Fruit fly (Drosophila melanogaster): ENCODE results near the gene Zir.

Gene Zir

dm6 chr2L:82080-82479, 12.5 kb upstream of the Zir start:
- TF ChIP-seq CG32006 (GFP tag; optimal IDR thresholded peaks at IDR 0.05) (no peak), eg (GFP tag; IDR thresholded peaks at IDR 0.05) (no peak), vri (GFP tag; optimal IDR thresholded peaks at IDR 0.05) (peak; percentile 41), CG6808 (GFP tag; optimal IDR thresholded peaks at IDR 0.05) (no peak)

DNA sequence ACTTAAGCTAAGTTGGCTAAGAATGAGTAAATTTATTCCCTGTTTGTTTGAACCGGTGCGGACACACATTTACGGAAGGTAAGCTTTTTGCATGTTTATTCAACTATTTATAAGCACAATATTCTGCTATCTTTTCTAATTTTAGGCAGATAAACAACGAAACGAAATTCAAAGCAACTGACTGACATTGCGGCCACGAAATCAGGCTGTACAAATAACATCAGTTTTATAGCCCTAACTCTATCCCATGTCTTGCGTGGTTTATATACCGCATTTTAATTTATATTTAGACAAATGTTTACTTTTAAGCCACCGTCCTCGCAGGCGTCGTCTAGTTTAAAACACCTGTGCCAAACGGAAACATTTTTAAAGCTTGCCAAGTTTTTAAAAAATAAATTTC, 9.4 kb upstream of the Zir start:
- TF ChIP-seq fkh (GFP tag; optimal IDR thresholded peaks at IDR 0.05) = peak; percentile 82
- no peak for TF ChIP-seq cyc (GFP tag; optimal IDR thresholded peaks at IDR 0.05)

DNA sequence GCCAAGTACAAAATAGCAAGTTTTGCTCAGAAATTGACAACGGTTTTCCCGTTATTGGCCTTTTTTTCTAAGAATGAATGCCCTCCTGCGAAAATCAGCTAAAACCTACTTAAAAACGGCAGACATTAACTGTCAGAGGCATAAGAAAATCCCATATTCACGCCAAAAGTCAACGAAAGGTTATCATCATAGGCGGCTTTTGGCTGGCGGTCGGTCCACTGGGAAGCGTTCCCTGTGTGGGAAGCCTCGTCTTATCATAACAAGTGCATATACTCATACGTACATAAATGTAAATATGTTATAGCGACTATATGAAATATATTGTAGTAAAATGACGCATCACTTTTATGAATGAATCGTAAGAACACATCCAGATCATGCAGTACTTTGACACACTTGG, 8.8 kb upstream of the Zir start:
- TF ChIP-seq Eip78C (GFP tag) (peak; percentile 20), svp (GFP tag) (peak; percentile 98), Ets96B (tag; optimal IDR thresholded peaks at IDR 0.05) (no peak), CG11762 (GFP tag; optimal IDR thresholded peaks at IDR 0.05; ENCODE audit: insufficient read depth) (no peak), CG11902 (GFP tag; optimal IDR thresholded peaks at IDR 0.05) (no peak), CG31627 (GFP tag; optimal IDR thresholded peaks at IDR 0.05) (no peak), eg (GFP tag; IDR thresholded peaks at IDR 0.05) (no peak), CG8119 (GFP tag; IDR thresholded peaks at IDR 0.05) (no peak)

dm6 chr2L:87255-87723, 7.2 kb upstream of the Zir start, which contains the start of gene net:
Gene net, minus strand, starts transcription at chr2L:87387.
- TF ChIP-seq Smox (GFP tag; optimal IDR thresholded peaks at IDR 0.05) = peak; percentile 32
- TF ChIP-seq CG9139 (GFP tag; optimal IDR thresholded peaks at IDR 0.05) = peak; percentile 57
- TF ChIP-seq CG4318 (GFP tag; optimal IDR thresholded peaks at IDR 0.05) = peak; percentile 34
- no peak for TF ChIP-seq eg (GFP tag; IDR thresholded peaks at IDR 0.05)
- TF ChIP-seq CG10631 (GFP tag; optimal IDR thresholded peaks at IDR 0.05) = peak; percentile 46
- peak; percentile 48 for TF ChIP-seq CG3919 (GFP tag; optimal IDR thresholded peaks at IDR 0.05)
- peak; percentile 62 for TF ChIP-seq CG15336 (GFP tag; IDR thresholded peaks at IDR 0.05)
- peak; percentile 51 for TF ChIP-seq spab (GFP tag; optimal IDR thresholded peaks at IDR 0.05)
- no peak for TF ChIP-seq CG6163 (GFP tag; IDR thresholded peaks at IDR 0.05)
- peak; percentile 66 for TF ChIP-seq achi (GFP tag; optimal IDR thresholded peaks at IDR 0.05)
- TF ChIP-seq Sox15 (GFP tag; optimal IDR thresholded peaks at IDR 0.05) = peak; percentile 2
- peak; percentile 62 for TF ChIP-seq Blimp-1 (GFP tag; optimal IDR thresholded peaks at IDR 0.05)
- TF ChIP-seq Ets96B (tag; optimal IDR thresholded peaks at IDR 0.05) = peak; percentile 74
- TF ChIP-seq svp (GFP tag) = peak; percentile 76
- peak; percentile 52 to 75 for TF ChIP-seq ss (GFP tag; optimal IDR thresholded peaks at IDR 0.05)
- TF ChIP-seq Hr38 (GFP tag; optimal IDR thresholded peaks at IDR 0.05) = no peak
- peak; percentile 48 for TF ChIP-seq CG34406 (GFP tag; optimal IDR thresholded peaks at IDR 0.05)
- peak; percentile 63 for TF ChIP-seq CG10669 (GFP tag; optimal IDR thresholded peaks at IDR 0.05)
- TF ChIP-seq CG7368 (GFP tag; optimal IDR thresholded peaks at IDR 0.05) = no peak
- peak; percentile 59 for TF ChIP-seq OdsH (GFP tag; optimal IDR thresholded peaks at IDR 0.05)
- peak; percentile 71 for TF ChIP-seq CG6808 (GFP tag; optimal IDR thresholded peaks at IDR 0.05)
- TF ChIP-seq CG8119 (GFP tag; IDR thresholded peaks at IDR 0.05) = peak; percentile 60; the same call in 2 of the 3 replicates
- peak; percentile 44 for TF ChIP-seq acj6 (GFP tag; optimal IDR thresholded peaks at IDR 0.05)
- TF ChIP-seq Ets21C (GFP tag; optimal IDR thresholded peaks at IDR 0.05) = no peak
- no peak for TF ChIP-seq CG32006 (GFP tag; optimal IDR thresholded peaks at IDR 0.05)
- peak; percentile 86 for TF ChIP-seq net (GFP tag; optimal IDR thresholded peaks at IDR 0.05)
- TF ChIP-seq CG11902 (GFP tag; optimal IDR thresholded peaks at IDR 0.05) = no peak
- no peak for TF ChIP-seq CG8319 (GFP tag; optimal IDR thresholded peaks at IDR 0.05)
- TF ChIP-seq Met (GFP tag; optimal IDR thresholded peaks at IDR 0.05) = peak; percentile 56
- no peak for TF ChIP-seq CG11294 (GFP tag; IDR thresholded peaks at IDR 0.05)
- peak; percentile 54 for TF ChIP-seq esn (GFP tag; optimal IDR thresholded peaks at IDR 0.05)
- TF ChIP-seq topi (GFP tag; optimal IDR thresholded peaks at IDR 0.05) = peak; percentile 8
- TF ChIP-seq pdm3 (GFP tag; optimal IDR thresholded peaks at IDR 0.05) = peak; percentile 33
- TF ChIP-seq dsx (GFP tag; optimal IDR thresholded peaks at IDR 0.05; ENCODE audit: poor library complexity, severe bottlenecking) = peak; percentile 65
- peak; percentile 41 for TF ChIP-seq vri (GFP tag; optimal IDR thresholded peaks at IDR 0.05)
- peak; percentile 53 for TF ChIP-seq Eip93F (GFP tag; optimal IDR thresholded peaks at IDR 0.05)
- TF ChIP-seq Hr39 (GFP tag; optimal IDR thresholded peaks at IDR 0.05) = no peak
- TF ChIP-seq fd59A (GFP tag; optimal IDR thresholded peaks at IDR 0.05) = peak; percentile 13
- TF ChIP-seq CG1621 (tag; optimal IDR thresholded peaks at IDR 0.05) = peak; percentile 31
- peak; percentile 64 for TF ChIP-seq CG16779 (tag; optimal IDR thresholded peaks at IDR 0.05)
- peak; percentile 11 for TF ChIP-seq CG11762 (GFP tag; optimal IDR thresholded peaks at IDR 0.05; ENCODE audit: insufficient read depth)

All from whole organism, prepupa.